Worm (Caenorhabditis elegans) whole organism, young adult: ENCODE measurements around the gene tdc-1.

ENCODE experiments used
- T26A5.8 ChIP-seq: sonication (generic microtip); optimal IDR thresholded peaks from 2 replicates; lab custom pipeline; 2016; ENCODE audit warnings: missing genetic modification characterization, missing compliant biosample characterization
- sea-2 ChIP-seq: fragments of 200-800 bp; sonication (Bioruptor generic); IDR thresholded peaks from 2 replicates; pipeline ENCODE4 v1.3.6; 2022; ENCODE audit warnings: missing genetic modification characterization, missing compliant biosample characterization

ce11 chrII:8269351-8269750, 1.0 kb upstream of the tdc-1 start, which contains the start of gene K01C8.2:
- TF ChIP-seq sea-2 (GFP tag; lab: Robert Waterston, UW) (no peak), T26A5.8 (no peak)
